Fruit fly (Drosophila melanogaster) whole organism, adult: Measurements from ENCODE around the gene CG46464.

Source experiments
- CG11617 ChIP-seq: fragments of 200-800 bp; sonication (Bioruptor generic); optimal IDR thresholded peaks from 2 replicates; lab custom pipeline; 2017; ENCODE audit warnings: mild to moderate bottlenecking, missing biosample characterization, missing genetic modification reagents, missing genetic modification characterization
- CG12768 ChIP-seq: fragments of 200-800 bp; sonication (Bioruptor generic); optimal IDR thresholded peaks from 2 replicates; lab custom pipeline; 2017; ENCODE audit warnings: missing biosample characterization, missing genetic modification characterization, mild to moderate bottlenecking, moderate library complexity, missing genetic modification reagents
- CG14711 ChIP-seq: fragments of 200-800 bp; sonication (Bioruptor generic); optimal IDR thresholded peaks from 2 replicates; lab custom pipeline; 2018; ENCODE audit warnings: missing biosample characterization, mild to moderate bottlenecking, missing genetic modification characterization, moderate library complexity
- CG1620 ChIP-seq: fragments of 200-800 bp; sonication (Bioruptor generic); optimal IDR thresholded peaks from 2 replicates; lab custom pipeline; 2016; ENCODE audit warnings: missing biosample characterization, missing genetic modification characterization
- CG33017 ChIP-seq: fragments of 200-800 bp; sonication (Bioruptor generic); optimal IDR thresholded peaks from 2 replicates; lab custom pipeline; 2018; ENCODE audit warnings: missing biosample characterization, mild to moderate bottlenecking, missing genetic modification characterization, moderate library complexity
- CG5204 ChIP-seq: fragments of 200-800 bp; sonication (Bioruptor generic); optimal IDR thresholded peaks from 2 replicates; lab custom pipeline; 2016; ENCODE audit warnings: missing biosample characterization, missing genetic modification characterization
- CG7045 ChIP-seq: fragments of 200-800 bp; sonication (Bioruptor generic); optimal IDR thresholded peaks from 2 replicates; lab custom pipeline; 2017; ENCODE audit warnings: missing biosample characterization, mild to moderate bottlenecking, missing genetic modification characterization
- CG7101 ChIP-seq: fragments of 200-800 bp; sonication (Bioruptor generic); optimal IDR thresholded peaks from 2 replicates; lab custom pipeline; 2018; ENCODE audit warnings: missing biosample characterization, mild to moderate bottlenecking, missing genetic modification characterization, moderate library complexity
- Clk ChIP-seq: fragments of 200-800 bp; sonication (Bioruptor generic); optimal IDR thresholded peaks from 2 replicates; lab custom pipeline; 2017; ENCODE audit warnings: missing biosample characterization, missing genetic modification characterization
- Crg-1 ChIP-seq: fragments of 200-800 bp; sonication (Bioruptor generic); optimal IDR thresholded peaks from 2 replicates; lab custom pipeline; 2016; ENCODE audit warnings: missing biosample characterization, missing genetic modification characterization
- Hr96 ChIP-seq: fragments of 200-800 bp; sonication (Bioruptor generic); optimal IDR thresholded peaks from 2 replicates; lab custom pipeline; 2016; ENCODE audit warnings: missing biosample characterization, missing genetic modification characterization
- Mnt ChIP-seq: fragments of 200-800 bp; sonication (Bioruptor generic); optimal IDR thresholded peaks from 2 replicates; lab custom pipeline; 2016; ENCODE audit warnings: missing biosample characterization, mild to moderate bottlenecking, missing genetic modification characterization
- bab1 ChIP-seq: fragments of 200-800 bp; sonication (Bioruptor generic); optimal IDR thresholded peaks from 3 replicates; lab custom pipeline; 2019; ENCODE audit warnings: missing biosample characterization, mild to moderate bottlenecking, missing genetic modification characterization, moderate library complexity
- cic ChIP-seq: fragments of 200-800 bp; sonication (Bioruptor generic); optimal IDR thresholded peaks from 2 replicates; lab custom pipeline; 2017; ENCODE audit warnings: missing biosample characterization, mild to moderate bottlenecking, missing genetic modification characterization, moderate library complexity
- cnc ChIP-seq, 2 experiments: fragments of >200 bp; optimal IDR thresholded peaks; 2 replicates each; lab custom pipeline; 2017
- kay ChIP-seq: fragments of 200-800 bp; sonication (Bioruptor generic); peaks from one replicate; lab custom pipeline; 2016; ENCODE audit warnings: missing biosample characterization, missing genetic modification characterization, borderline replicate concordance
- ovo ChIP-seq: fragments of 200-800 bp; sonication (Bioruptor generic); optimal IDR thresholded peaks from 2 replicates; lab custom pipeline; 2016; ENCODE audit warnings: missing biosample characterization, missing genetic modification characterization
- pad ChIP-seq: fragments of 200-800 bp; sonication (Bioruptor generic); optimal IDR thresholded peaks from 3 replicates; lab custom pipeline; 2017; ENCODE audit warnings: missing biosample characterization, missing genetic modification characterization, mild to moderate bottlenecking, moderate library complexity, missing genetic modification reagents
- tj ChIP-seq: fragments of 200-800 bp; sonication (Bioruptor generic); optimal IDR thresholded peaks from 3 replicates; lab custom pipeline; 2017; ENCODE audit warnings: missing biosample characterization, mild to moderate bottlenecking, missing genetic modification characterization, moderate library complexity
- toe ChIP-seq: fragments of 200-800 bp; sonication (Bioruptor generic); optimal IDR thresholded peaks from 2 replicates; lab custom pipeline; 2016; ENCODE audit warnings: missing biosample characterization, missing genetic modification characterization

Gene CG46464

dm6 chrX:17472930-17473668 is 29.3 kb upstream of the CG46464 start:
- TF ChIP-seq CG33017 (tag; lab: Kevin White, UChicago), result no peak
- peak; percentile 44 for TF ChIP-seq Crg-1 (GFP tag; lab: Kevin White, UChicago)

dm6 chrX:17472467-17472866 is 28.7 kb upstream of the CG46464 start:
- no peak for TF ChIP-seq ovo (GFP tag; lab: Kevin White, UChicago)
- TF ChIP-seq Clk, result no peak
- TF ChIP-seq Hr96, result no peak
- no peak for TF ChIP-seq cic (GFP tag; lab: Kevin White, UChicago)
- TF ChIP-seq CG12768 (GFP tag; lab: Kevin White, UChicago), result no peak
- no peak for TF ChIP-seq CG5204 (GFP tag; lab: Kevin White, UChicago)
- no peak for TF ChIP-seq kay (GFP tag; lab: Kevin White, UChicago)
- TF ChIP-seq Mnt, result no peak
- no peak for TF ChIP-seq CG33017 (tag; lab: Kevin White, UChicago)
- TF ChIP-seq Crg-1 (GFP tag; lab: Kevin White, UChicago), result no peak
- no peak for TF ChIP-seq CG7045 (GFP tag; lab: Kevin White, UChicago)
- no peak for TF ChIP-seq cnc (optimal IDR thresholded peaks at IDR 0.05; lab: Kevin White, UChicago)
- TF ChIP-seq pad (GFP tag; lab: Kevin White, UChicago), result no peak
- TF ChIP-seq CG11617 (GFP tag; lab: Kevin White, UChicago), result no peak

- TF ChIP-seq Hr96 (no peak), cnc (optimal IDR thresholded peaks at IDR 0.05; lab: Kevin White, UChicago) (no peak), cic (GFP tag; lab: Kevin White, UChicago) (no peak), toe (GFP tag; lab: Kevin White, UChicago) (no peak), CG5204 (GFP tag; lab: Kevin White, UChicago) (no peak), CG1620 (GFP tag; lab: Kevin White, UChicago) (no peak), CG11617 (GFP tag; lab: Kevin White, UChicago) (no peak), bab1 (no peak), CG7101 (tag; lab: Kevin White, UChicago) (no peak), ovo (GFP tag; lab: Kevin White, UChicago) (no peak), CG12768 (GFP tag; lab: Kevin White, UChicago) (no peak), CG14711 (no peak), kay (GFP tag; lab: Kevin White, UChicago) (no peak), pad (GFP tag; lab: Kevin White, UChicago) (no peak), Clk (no peak), CG7045 (GFP tag; lab: Kevin White, UChicago) (no peak), CG33017 (tag; lab: Kevin White, UChicago) (no peak), Mnt (no peak)
Measured at dm6 chrX:17471584-17471983, 27.8 kb upstream of the CG46464 start.

- TF ChIP-seq Hr96, result no peak
- TF ChIP-seq CG12768 (GFP tag; lab: Kevin White, UChicago), result no peak
- no peak for TF ChIP-seq Mnt
- TF ChIP-seq CG1620 (GFP tag; lab: Kevin White, UChicago), result no peak
- TF ChIP-seq pad (GFP tag; lab: Kevin White, UChicago), result no peak
Measured at dm6 chrX:17465523-17465922, 21.7 kb upstream of the CG46464 start.

- TF ChIP-seq bab1 (peak; percentile 6), CG5204 (GFP tag; lab: Kevin White, UChicago) (no peak)
Measured at dm6 chrX:17455829-17456460, 12.2 kb upstream of the CG46464 start.

dm6 chrX:17452443-17452842 is 8.6 kb upstream of the CG46464 start, which contains the start of gene CG8568:
Gene CG8568 (minus strand): TSS chrX:17452543.
- TF ChIP-seq toe (GFP tag; lab: Kevin White, UChicago), result no peak
- TF ChIP-seq CG1620 (GFP tag; lab: Kevin White, UChicago), result no peak
- no peak for TF ChIP-seq bab1
- no peak for TF ChIP-seq CG14711
- TF ChIP-seq CG33017 (tag; lab: Kevin White, UChicago), result no peak
- TF ChIP-seq CG7045 (GFP tag; lab: Kevin White, UChicago), result no peak
- TF ChIP-seq pad (GFP tag; lab: Kevin White, UChicago), result no peak
- TF ChIP-seq CG7101 (tag; lab: Kevin White, UChicago), result no peak
- no peak for TF ChIP-seq Crg-1 (GFP tag; lab: Kevin White, UChicago)
- no peak for TF ChIP-seq CG5204 (GFP tag; lab: Kevin White, UChicago)
- no peak for TF ChIP-seq kay (GFP tag; lab: Kevin White, UChicago)
- no peak for TF ChIP-seq CG12768 (GFP tag; lab: Kevin White, UChicago)
- TF ChIP-seq ovo (GFP tag; lab: Kevin White, UChicago), result no peak
- TF ChIP-seq tj, result no peak
- TF ChIP-seq cic (GFP tag; lab: Kevin White, UChicago), result no peak
- no peak for TF ChIP-seq Mnt
- TF ChIP-seq Hr96, result no peak

- no peak for TF ChIP-seq Hr96
- TF ChIP-seq CG1620 (GFP tag; lab: Kevin White, UChicago), result no peak
- no peak for TF ChIP-seq CG14711
- TF ChIP-seq CG7045 (GFP tag; lab: Kevin White, UChicago), result no peak
- no peak for TF ChIP-seq CG7101 (tag; lab: Kevin White, UChicago)
- no peak for TF ChIP-seq kay (GFP tag; lab: Kevin White, UChicago)
- no peak for TF ChIP-seq pad (GFP tag; lab: Kevin White, UChicago)
- no peak for TF ChIP-seq Clk
- no peak for TF ChIP-seq CG5204 (GFP tag; lab: Kevin White, UChicago)
- no peak for TF ChIP-seq Crg-1 (GFP tag; lab: Kevin White, UChicago)
- TF ChIP-seq CG33017 (tag; lab: Kevin White, UChicago), result no peak
- TF ChIP-seq cnc (optimal IDR thresholded peaks at IDR 0.05; lab: Kevin White, UChicago), result no peak
- TF ChIP-seq tj, result no peak
- TF ChIP-seq CG12768 (GFP tag; lab: Kevin White, UChicago), result no peak
- TF ChIP-seq Mnt, result no peak
- TF ChIP-seq ovo (GFP tag; lab: Kevin White, UChicago), result no peak
- TF ChIP-seq bab1, result no peak
- TF ChIP-seq cic (GFP tag; lab: Kevin White, UChicago), result no peak
Measured at dm6 chrX:17448674-17449073, 4.9 kb upstream of the CG46464 start, which contains the start of gene p-cup. Gene p-cup (minus strand): TSS chrX:17448774.
